Fruit fly (Drosophila melanogaster): ENCODE results near the gene Lint-1.
A peak's percentile ranks its signal among the peaks of the same experiment; 100 is the strongest.

Gene Lint-1

dm6 chrX:11155808-11156589 is 6.9 kb downstream of the Lint-1 start (continued):
- no peak for TF ChIP-seq CG14860 (GFP tag; IDR thresholded peaks at IDR 0.05; ENCODE audit: partially characterized antibody)
- no peak for TF ChIP-seq CG2875 (GFP tag; optimal IDR thresholded peaks at IDR 0.05)
- no peak for TF ChIP-seq CG18011 (GFP tag; optimal IDR thresholded peaks at IDR 0.05)
- TF ChIP-seq CG4820 (GFP tag; optimal IDR thresholded peaks at IDR 0.05) = no peak
- no peak for TF ChIP-seq sisA (GFP tag; IDR thresholded peaks at IDR 0.05)
- TF ChIP-seq sima (GFP tag; optimal IDR thresholded peaks at IDR 0.05) = no peak
- no peak for TF ChIP-seq cas (GFP tag; IDR thresholded peaks at IDR 0.05)
- no peak for TF ChIP-seq slbo (GFP tag; IDR thresholded peaks at IDR 0.05)
- TF ChIP-seq bowl (GFP tag; IDR thresholded peaks at IDR 0.05) = no peak
- TF ChIP-seq sug (tag; optimal IDR thresholded peaks at IDR 0.05) = no peak
- no peak for TF ChIP-seq MTF-1 (GFP tag; optimal IDR thresholded peaks at IDR 0.05; ENCODE audit: borderline replicate concordance)

DNA sequence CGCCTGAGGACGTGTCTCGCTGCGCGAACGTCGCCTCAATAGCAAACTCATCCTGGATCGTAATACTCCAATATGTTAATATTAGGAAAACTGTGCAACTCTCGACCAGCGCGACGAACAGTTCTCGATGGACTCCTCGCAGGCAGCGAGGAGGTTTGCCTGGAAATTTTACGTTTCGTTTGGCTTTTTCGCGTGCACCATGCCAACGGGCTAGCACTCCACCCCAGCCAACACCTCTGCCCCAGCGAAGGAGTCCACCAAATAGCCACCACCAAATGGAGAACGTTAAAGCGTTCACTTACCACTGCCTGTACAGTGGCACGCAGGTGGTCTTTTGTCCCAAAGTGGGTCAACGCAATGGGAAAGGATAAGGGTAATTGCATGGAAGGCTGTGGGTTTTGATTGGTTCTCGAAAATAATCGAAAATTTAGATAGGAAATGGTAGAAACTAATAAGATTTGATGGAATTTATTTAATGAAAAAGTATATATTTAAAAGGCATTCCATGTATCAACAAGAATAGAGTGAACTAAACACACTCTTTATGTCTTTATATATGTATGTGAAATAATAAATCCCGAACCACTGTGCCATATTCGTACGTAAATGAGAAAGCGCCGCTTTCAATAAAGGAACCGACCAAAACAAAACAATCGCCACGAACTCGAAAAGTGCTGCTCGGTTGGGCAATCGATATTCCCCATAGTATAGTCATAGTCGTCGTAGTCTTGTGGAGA is 10.8 kb downstream of the Lint-1 start, which contains the start of gene CG32668:
Gene CG32668 (minus strand): TSS at position 51 of the 737 bp plus-strand sequence.
- TF ChIP-seq Deaf1 (tag; optimal IDR thresholded peaks at IDR 0.05) = peak; percentile 9
- TF ChIP-seq fd3F (GFP tag; optimal IDR thresholded peaks at IDR 0.05) = no peak
- no peak for TF ChIP-seq CG9215 (GFP tag; IDR thresholded peaks at IDR 0.05)
- TF ChIP-seq row (GFP tag; IDR thresholded peaks at IDR 0.05) = 0 out of 3 replicates have a peak, but pooled peaks have one; percentile 17
- TF ChIP-seq Med (GFP tag) = peak; percentile 46
- no peak for TF ChIP-seq corto (GFP tag; optimal IDR thresholded peaks at IDR 0.05)
- no peak for TF ChIP-seq CG2875 (GFP tag; optimal IDR thresholded peaks at IDR 0.05)
- TF ChIP-seq onecut (GFP tag; IDR thresholded peaks at IDR 0.05) = peak; percentile 23; the same call in 1 of the 2 replicates
- TF ChIP-seq seq (GFP tag; IDR thresholded peaks at IDR 0.05) = no peak
- TF ChIP-seq aop (GFP tag; IDR thresholded peaks at IDR 0.05) = no peak
- peak; percentile 63 for TF ChIP-seq sens (GFP tag)
- TF ChIP-seq Ravus (GFP tag; IDR thresholded peaks at IDR 0.05) = no peak
- no peak for TF ChIP-seq Nf-YA (GFP tag; IDR thresholded peaks at IDR 0.05)
- TF ChIP-seq CG17802 (tag; optimal IDR thresholded peaks at IDR 0.05) = no peak

- TF ChIP-seq gem (tag; optimal IDR thresholded peaks at IDR 0.05) (no peak), gt (GFP tag; IDR thresholded peaks at IDR 0.05) (no peak), Ptx1 (GFP tag; IDR thresholded peaks at IDR 0.05) (peak; percentile 22; the same call in 1 of the 2 replicates), CG6689 (GFP tag; IDR thresholded peaks at IDR 0.05) (peak; percentile 40; the same call in 1 of the 2 replicates), CG3407 (GFP tag; optimal IDR thresholded peaks at IDR 0.05) (no peak), pita (GFP tag; optimal IDR thresholded peaks at IDR 0.05) (no peak), CG10979 (tag; optimal IDR thresholded peaks at IDR 0.05) (peak; percentile 0), dysf (GFP tag; IDR thresholded peaks at IDR 0.05) (0 out of 3 replicates have a peak, but pooled peaks have one; percentile 22), sens (GFP tag) (peak; percentile 60), Rfx (GFP tag; IDR thresholded peaks at IDR 0.05) (peak; percentile 47), Drgx (GFP tag; IDR thresholded peaks at IDR 0.05) (peak; percentile 21; the same call in 1 of the 2 replicates), dpn (GFP tag; optimal IDR thresholded peaks at IDR 0.05) (no peak), prd (optimal IDR thresholded peaks at IDR 0.05) (no peak), prd (GFP tag; IDR thresholded peaks at IDR 0.05) (peak; percentile 32; the same call in 1 of the 3 replicates), maf-S (GFP tag; optimal IDR thresholded peaks at IDR 0.05) (no peak), CG7745 (tag; optimal IDR thresholded peaks at IDR 0.05) (no peak), CG1603 (tag; optimal IDR thresholded peaks at IDR 0.05) (peak; percentile 21), pan (optimal IDR thresholded peaks at IDR 0.05) (no peak), pan (GFP tag; optimal IDR thresholded peaks at IDR 0.05 in 1 of 2, IDR thresholded peaks at IDR 0.05 in 1 of 2) (no peak), Med (GFP tag) (peak; percentile 33), gsb-n (tag; optimal IDR thresholded peaks at IDR 0.05) (no peak), CG1529 (GFP tag; optimal IDR thresholded peaks at IDR 0.05) (no peak), CG9215 (GFP tag; IDR thresholded peaks at IDR 0.05) (no peak), CG12299 (tag; optimal IDR thresholded peaks at IDR 0.05) (no peak)
Observed at dm6 chrX:11168958-11169357, 19.8 kb downstream of the Lint-1 start, which contains the start of gene Antdh. TSS of gene Antdh (minus strand) at chrX:11169058.

All from whole organism, embryonic.